Fruit fly (Drosophila melanogaster) whole organism, embryonic: ENCODE results near the gene CG8326.

Experiments
- ATbp ChIP-seq: fragments of 200-800 bp; sonication (Bioruptor generic); optimal IDR thresholded peaks from 2 replicates; lab custom pipeline; 2017; ENCODE audit warnings: missing biosample characterization, mild to moderate bottlenecking, missing genetic modification characterization, missing genetic modification reagents
- Abd-B ChIP-seq: fragments of 200-800 bp; sonication (Bioruptor generic); optimal IDR thresholded peaks from 2 replicates; lab custom pipeline; 2018; ENCODE audit warnings: missing biosample characterization, mild to moderate bottlenecking, missing genetic modification characterization, moderate library complexity
- Atf3 ChIP-seq: fragments of 200-800 bp; sonication (Bioruptor generic); optimal IDR thresholded peaks from 3 replicates; lab custom pipeline; 2016; ENCODE audit warnings: missing biosample characterization, missing genetic modification characterization
- Bdp1 ChIP-seq: fragments of 200-800 bp; sonication (Bioruptor generic); optimal IDR thresholded peaks from 3 replicates; lab custom pipeline; 2016; ENCODE audit warnings: missing biosample characterization, missing genetic modification characterization
- CG11723 ChIP-seq: fragments of 200-800 bp; sonication (Bioruptor generic); optimal IDR thresholded peaks from 2 replicates; lab custom pipeline; 2017; ENCODE audit warnings: missing biosample characterization, mild to moderate bottlenecking, missing genetic modification characterization
- CG13424 ChIP-seq: fragments of 200-800 bp; sonication (Bioruptor generic); optimal IDR thresholded peaks from 2 replicates; lab custom pipeline; 2019; ENCODE audit warnings: missing biosample characterization, mild to moderate bottlenecking, missing genetic modification characterization, moderate library complexity
- CG14667 ChIP-seq: fragments of 200-800 bp; sonication (Bioruptor generic); IDR thresholded peaks from 2 replicates; pipeline ENCODE4 v1.3.6; 2022; ENCODE audit warnings: missing biosample characterization, missing genetic modification characterization
- CG15269 ChIP-seq: fragments of 200-800 bp; sonication (Bioruptor generic); optimal IDR thresholded peaks from 2 replicates; lab custom pipeline; 2018; ENCODE audit warnings: missing biosample characterization, mild to moderate bottlenecking, missing genetic modification characterization, moderate library complexity
- CG16779 ChIP-seq: fragments of 200-800 bp; sonication (Bioruptor generic); IDR thresholded peaks from 2 replicates; pipeline ENCODE4 v1.3.6; 2022; ENCODE audit warnings: missing biosample characterization, missing genetic modification characterization
- CG17568 ChIP-seq: fragments of 200-800 bp; sonication (Bioruptor generic); optimal IDR thresholded peaks from 2 replicates; lab custom pipeline; 2018; ENCODE audit warnings: missing biosample characterization, mild to moderate bottlenecking, missing genetic modification characterization, moderate library complexity
- CG1832 ChIP-seq: fragments of 200-800 bp; sonication (Bioruptor generic); optimal IDR thresholded peaks from 2 replicates; lab custom pipeline; 2017; ENCODE audit warnings: missing biosample characterization, mild to moderate bottlenecking, missing genetic modification characterization, inconsistent platforms
- CG2120 ChIP-seq: fragments of 200-800 bp; sonication (Bioruptor generic); optimal IDR thresholded peaks from 3 replicates; lab custom pipeline; 2016; ENCODE audit warnings: missing biosample characterization, missing genetic modification characterization
- CG2129 ChIP-seq: fragments of 200-800 bp; sonication (Bioruptor generic); IDR thresholded peaks from 2 replicates; pipeline ENCODE4 v1.3.6; 2022; ENCODE audit warnings: missing biosample characterization, missing genetic modification characterization; ENCODE audit not compliant: partially characterized antibody
- CG30431 ChIP-seq: fragments of 200-800 bp; sonication (Bioruptor generic); optimal IDR thresholded peaks from 2 replicates; lab custom pipeline; 2017; ENCODE audit warnings: missing biosample characterization, missing genetic modification characterization
- CG32767 ChIP-seq: fragments of 200-800 bp; sonication (Bioruptor generic); IDR thresholded peaks from 2 replicates; pipeline ENCODE4 v1.3.6; 2022; ENCODE audit warnings: missing biosample characterization, missing genetic modification characterization
- CG3838 ChIP-seq: fragments of 200-800 bp; sonication (Bioruptor generic); optimal IDR thresholded peaks from 3 replicates; lab custom pipeline; 2016; ENCODE audit warnings: missing biosample characterization, missing genetic modification characterization
- CG4424 ChIP-seq: fragments of 200-800 bp; sonication (Bioruptor generic); optimal IDR thresholded peaks from 3 replicates; lab custom pipeline; 2016; ENCODE audit warnings: missing biosample characterization, missing genetic modification characterization
- CG4617 ChIP-seq: fragments of 200-800 bp; sonication (Bioruptor generic); optimal IDR thresholded peaks from 3 replicates; lab custom pipeline; 2016; ENCODE audit warnings: missing biosample characterization, missing genetic modification characterization, borderline replicate concordance
- CG4730 ChIP-seq: fragments of 200-800 bp; sonication (Bioruptor generic); IDR thresholded peaks from 2 replicates; pipeline ENCODE4 v1.3.6; 2022; ENCODE audit warnings: missing biosample characterization, missing genetic modification characterization
- CG5180 ChIP-seq: fragments of 200-800 bp; sonication (Bioruptor generic); optimal IDR thresholded peaks from 3 replicates; lab custom pipeline; 2017; ENCODE audit warnings: missing biosample characterization, missing genetic modification characterization, mild to moderate bottlenecking, moderate library complexity, missing genetic modification reagents
- CG6175 ChIP-seq: fragments of 200-800 bp; sonication (Bioruptor generic); IDR thresholded peaks from 3 replicates; pipeline ENCODE4 v1.3.6; 2022; ENCODE audit warnings: missing biosample characterization, missing genetic modification characterization
- CG6813 ChIP-seq: fragments of 200-800 bp; sonication (Bioruptor generic); optimal IDR thresholded peaks from 2 replicates; lab custom pipeline; 2017; ENCODE audit warnings: missing biosample characterization, missing genetic modification characterization, mild to moderate bottlenecking, moderate library complexity, missing genetic modification reagents
- CG8089 ChIP-seq: fragments of 200-800 bp; sonication (Bioruptor generic); optimal IDR thresholded peaks from 3 replicates; lab custom pipeline; 2016; ENCODE audit warnings: missing biosample characterization, missing genetic modification characterization
- CG9215 ChIP-seq: fragments of 200-800 bp; sonication (Bioruptor generic); IDR thresholded peaks from 2 replicates; pipeline ENCODE4 v1.3.6; 2022; ENCODE audit warnings: missing biosample characterization, missing genetic modification characterization
- CG9437 ChIP-seq: fragments of 200-800 bp; sonication (Bioruptor generic); optimal IDR thresholded peaks from 2 replicates; lab custom pipeline; 2018; ENCODE audit warnings: missing biosample characterization, mild to moderate bottlenecking, missing genetic modification characterization
- CG9609 ChIP-seq: fragments of 200-800 bp; sonication (Bioruptor generic); optimal IDR thresholded peaks from 3 replicates; lab custom pipeline; 2016; ENCODE audit warnings: missing biosample characterization, missing genetic modification characterization
- Ets65A ChIP-seq: fragments of 200-800 bp; sonication (Bioruptor generic); peaks from one replicate; lab custom pipeline; 2016; ENCODE audit warnings: missing biosample characterization, missing genetic modification characterization
- Fer3 ChIP-seq: fragments of 200-800 bp; sonication (Bioruptor generic); optimal IDR thresholded peaks from 2 replicates; lab custom pipeline; 2018; ENCODE audit warnings: missing biosample characterization, mild to moderate bottlenecking, missing genetic modification characterization, moderate library complexity
- HmgD ChIP-seq: fragments of 200-800 bp; sonication (Bioruptor generic); optimal IDR thresholded peaks from 3 replicates; lab custom pipeline; 2016; ENCODE audit warnings: missing biosample characterization, missing genetic modification characterization
- Max ChIP-seq: fragments of 200-800 bp; sonication (Bioruptor generic); optimal IDR thresholded peaks from 2 replicates; lab custom pipeline; 2016; ENCODE audit warnings: missing biosample characterization, mild to moderate bottlenecking, missing genetic modification characterization
- NC2α ChIP-seq: fragments of 200-800 bp; sonication (Bioruptor generic); optimal IDR thresholded peaks from 2 replicates; lab custom pipeline; 2016; ENCODE audit warnings: missing biosample characterization, missing genetic modification characterization
- Oaz ChIP-seq: fragments of 200-800 bp; sonication (Bioruptor generic); IDR thresholded peaks from 2 replicates; pipeline ENCODE4 v1.3.6; 2022; ENCODE audit warnings: missing biosample characterization, missing genetic modification characterization
- Oli ChIP-seq: fragments of 200-800 bp; sonication (Bioruptor generic); optimal IDR thresholded peaks from 2 replicates; lab custom pipeline; 2018; ENCODE audit warnings: missing biosample characterization, mild to moderate bottlenecking, missing genetic modification characterization, moderate library complexity
- Six4 ChIP-seq: fragments of 200-800 bp; sonication (Bioruptor generic); optimal IDR thresholded peaks from 2 replicates; lab custom pipeline; 2016; ENCODE audit warnings: missing biosample characterization, missing genetic modification characterization
- Sox100B ChIP-seq: fragments of 200-800 bp; sonication (Bioruptor generic); optimal IDR thresholded peaks from 3 replicates; lab custom pipeline; 2018; ENCODE audit warnings: missing biosample characterization, mild to moderate bottlenecking, missing genetic modification characterization
- Sox102F ChIP-seq: fragments of 200-800 bp; sonication (Bioruptor generic); optimal IDR thresholded peaks from 2 replicates; lab custom pipeline; 2018; ENCODE audit warnings: missing biosample characterization, mild to moderate bottlenecking, missing genetic modification characterization, moderate library complexity
- al ChIP-seq: fragments of 200-800 bp; sonication (Bioruptor generic); IDR thresholded peaks from 2 replicates; pipeline ENCODE4 v1.3.6; 2022; ENCODE audit warnings: missing biosample characterization, missing genetic modification characterization
- bcd ChIP-seq: fragments of 200-800 bp; sonication (Bioruptor generic); optimal IDR thresholded peaks from 2 replicates; lab custom pipeline; 2017; ENCODE audit warnings: missing biosample characterization, mild to moderate bottlenecking, missing genetic modification characterization
- crol ChIP-seq: fragments of 200-800 bp; sonication (Bioruptor generic); IDR thresholded peaks from 2 replicates; pipeline ENCODE4 v1.3.6; 2022; ENCODE audit warnings: missing biosample characterization, missing genetic modification characterization
- disco-r ChIP-seq: fragments of 200-800 bp; sonication (Bioruptor generic); optimal IDR thresholded peaks from 2 replicates; lab custom pipeline; 2016; ENCODE audit warnings: missing biosample characterization, missing genetic modification characterization
- emc ChIP-seq: fragments of 200-800 bp; sonication (Bioruptor generic); optimal IDR thresholded peaks from 2 replicates; lab custom pipeline; 2016; ENCODE audit warnings: missing biosample characterization, missing genetic modification characterization
- fd64A ChIP-seq: fragments of 200-800 bp; sonication (Bioruptor generic); optimal IDR thresholded peaks from 3 replicates; lab custom pipeline; 2018; ENCODE audit warnings: missing biosample characterization, mild to moderate bottlenecking, missing genetic modification characterization
- klu ChIP-seq: fragments of 200-800 bp; sonication (Bioruptor generic); IDR thresholded peaks from 2 replicates; pipeline ENCODE4 v1.3.6; 2022; ENCODE audit warnings: missing biosample characterization, missing genetic modification characterization
- p53 ChIP-seq: fragments of 200-800 bp; sonication (Bioruptor generic); optimal IDR thresholded peaks from 2 replicates; lab custom pipeline; 2016; ENCODE audit warnings: missing biosample characterization, missing genetic modification characterization
- pnt ChIP-seq: fragments of 200-800 bp; sonication (Bioruptor generic); optimal IDR thresholded peaks from 3 replicates; lab custom pipeline; 2016; ENCODE audit warnings: missing biosample characterization, missing genetic modification characterization
- repo ChIP-seq: fragments of 200-800 bp; sonication (Bioruptor generic); optimal IDR thresholded peaks from 2 replicates; lab custom pipeline; 2016; ENCODE audit warnings: missing biosample characterization, missing genetic modification characterization
- sim ChIP-seq: fragments of 200-800 bp; sonication (Bioruptor generic); IDR thresholded peaks from 2 replicates; pipeline ENCODE4 v1.3.6; 2022; ENCODE audit warnings: missing biosample characterization, missing genetic modification characterization
- sima ChIP-seq: fragments of 200-800 bp; sonication (Bioruptor generic); optimal IDR thresholded peaks from 2 replicates; lab custom pipeline; 2016; ENCODE audit warnings: missing biosample characterization, missing genetic modification characterization
- slp2 ChIP-seq: fragments of 200-800 bp; sonication (Bioruptor generic); optimal IDR thresholded peaks from 2 replicates; lab custom pipeline; 2016; ENCODE audit warnings: missing biosample characterization, missing genetic modification characterization
- tna ChIP-seq: fragments of 200-800 bp; sonication (Bioruptor generic); IDR thresholded peaks from 2 replicates; pipeline ENCODE4 v1.3.6; 2022; ENCODE audit warnings: missing biosample characterization, missing genetic modification characterization; ENCODE audit not compliant: partially characterized antibody

Gene CG8326

DNA sequence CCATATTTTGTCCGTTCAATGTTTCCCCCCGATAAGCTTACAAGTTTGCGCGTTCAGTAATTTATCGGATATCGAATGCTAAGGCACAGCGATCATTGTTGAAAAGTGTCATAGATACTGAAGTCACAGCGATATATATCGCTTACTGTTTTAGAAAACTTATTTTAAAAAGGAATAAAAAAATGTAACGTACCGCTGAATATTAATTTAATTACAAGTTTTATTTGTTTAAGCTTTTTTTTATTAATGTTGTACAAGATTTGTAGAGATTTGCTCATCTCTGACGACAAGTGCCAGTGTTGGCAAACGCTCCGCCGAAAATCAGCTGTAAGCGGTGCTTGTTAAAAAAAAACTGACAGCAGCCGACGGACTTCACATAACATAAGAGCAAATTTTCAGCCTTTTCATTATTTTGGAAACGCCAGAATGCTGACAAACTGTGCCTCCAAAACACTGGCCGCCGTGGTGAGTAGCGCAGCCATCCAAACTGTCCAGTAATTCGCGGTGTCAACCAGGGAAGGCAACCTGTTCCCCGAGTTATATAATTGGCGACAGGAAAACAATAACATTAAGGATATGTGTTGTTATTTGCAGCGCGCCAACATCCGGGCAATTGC lies 2.8 kb upstream of the CG8326 start, which contains the start of the genes corolla and ND-24 (continued):
- TF ChIP-seq Bdp1 (GFP tag; lab: Kevin White, UChicago) (peak; percentile 71), CG32767 (GFP tag; lab: Robert Waterston, UW) (peak; percentile 80; the same call in 1 of the 2 replicates), disco-r (GFP tag; lab: Kevin White, UChicago) (peak; percentile 73), ATbp (GFP tag; lab: Kevin White, UChicago) (peak; percentile 35), CG9437 (GFP tag; lab: Kevin White, UChicago) (peak; percentile 50), pnt (GFP tag; lab: Kevin White, UChicago) (peak; percentile 83), Oli (tag; lab: Kevin White, UChicago) (peak; percentile 62), CG5180 (GFP tag; lab: Kevin White, UChicago) (no peak), Abd-B (GFP tag; lab: Kevin White, UChicago) (peak; percentile 79), CG2129 (peak; percentile 82), CG9215 (peak; percentile 85), CG9609 (GFP tag; lab: Kevin White, UChicago) (peak; percentile 76), CG1832 (no peak), repo (GFP tag; lab: Kevin White, UChicago) (peak; percentile 51), Oaz (GFP tag; lab: Robert Waterston, UW) (peak; percentile 62), CG6175 (GFP tag; lab: Robert Waterston, UW) (peak; percentile 40; the same call in 1 of the 3 replicates), crol (GFP tag; lab: Robert Waterston, UW) (0 out of 2 replicates have a peak, but pooled peaks have one; percentile 9), CG6813 (GFP tag; lab: Kevin White, UChicago) (no peak), CG4424 (GFP tag; lab: Kevin White, UChicago) (peak; percentile 81), CG4730 (GFP tag; lab: Robert Waterston, UW) (peak; percentile 87), Six4 (peak; percentile 74), Max (GFP tag; lab: Kevin White, UChicago) (peak; percentile 85), CG8089 (GFP tag; lab: Kevin White, UChicago) (peak; percentile 69), HmgD (GFP tag; lab: Kevin White, UChicago) (no peak), emc (peak; percentile 30), CG13424 (peak; percentile 78), Atf3 (GFP tag; lab: Kevin White, UChicago) (peak; percentile 72), slp2 (GFP tag; lab: Kevin White, UChicago) (peak; percentile 78), klu (peak; percentile 87), sim (GFP tag; lab: Robert Waterston, UW) (peak; percentile 79), CG2120 (GFP tag; lab: Kevin White, UChicago) (peak; percentile 93), CG15269 (tag; lab: Kevin White, UChicago) (peak; percentile 78), Ets65A (GFP tag; lab: Kevin White, UChicago) (peak; percentile 94), Sox102F (no peak), CG16779 (GFP tag; lab: Robert Waterston, UW) (peak; percentile 67; the same call in 1 of the 2 replicates), CG14667 (GFP tag; lab: Robert Waterston, UW) (peak; percentile 88), CG4617 (GFP tag; lab: Kevin White, UChicago) (peak; percentile 76), CG30431 (GFP tag; lab: Kevin White, UChicago) (peak; percentile 47), tna (peak; percentile 60; the same call in 1 of the 2 replicates), CG11723 (GFP tag; lab: Kevin White, UChicago) (peak; percentile 49), p53 (GFP tag; lab: Kevin White, UChicago) (no peak), Sox100B (GFP tag; lab: Kevin White, UChicago) (peak; percentile 68), bcd (GFP tag; lab: Kevin White, UChicago) (peak; percentile 78), NC2α (GFP tag; lab: Kevin White, UChicago) (peak; percentile 62), Fer3 (tag; lab: Kevin White, UChicago) (peak; percentile 82), al (GFP tag; lab: Robert Waterston, UW) (peak; percentile 90), sima (GFP tag; lab: Kevin White, UChicago) (peak; percentile 37), fd64A (no peak), CG17568 (no peak), CG3838 (GFP tag; lab: Kevin White, UChicago) (peak; percentile 76)
